Worm (Caenorhabditis elegans): Measurements from ENCODE around the gene T14G12.11.
A peak's percentile ranks its signal among the peaks of the same experiment; 100 is the strongest.

DNA sequence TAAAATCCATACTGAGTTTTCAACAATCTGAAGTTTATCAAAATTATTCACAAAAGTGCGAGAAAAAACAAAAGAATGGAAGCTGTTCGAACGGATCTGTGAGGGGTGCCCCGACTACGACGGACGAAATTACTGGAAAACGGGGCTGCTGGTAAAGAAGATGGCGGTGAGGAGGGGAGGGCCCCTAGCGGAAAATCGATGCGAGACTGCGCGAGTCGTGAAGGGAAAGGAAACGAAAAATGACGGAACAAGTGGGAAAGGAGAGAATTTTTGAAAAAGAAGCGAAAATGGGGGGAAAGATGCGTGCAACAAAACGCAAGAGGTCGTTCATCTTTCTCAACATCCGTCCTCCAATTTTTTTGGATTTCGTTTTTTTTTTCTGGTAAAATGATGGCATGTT is 40.4 kb upstream of the T14G12.11 start:
- TF ChIP-seq dmd-4 (tag; optimal IDR thresholded peaks at IDR 0.05; ENCODE audit: borderline replicate concordance) (no peak), hlh-15 (tag; optimal IDR thresholded peaks at IDR 0.05) (no peak), nfya-1 (tag; optimal IDR thresholded peaks at IDR 0.05) (peak; percentile 2)

Data from whole organism, late embryonic.